Fruit fly (Drosophila melanogaster): Measurements from ENCODE around the gene CG12713.

Gene CG12713

dm6 chr3L:15856035-15856434 is 23.8 kb downstream of the CG12713 start:
- TF ChIP-seq Snoo (tag; optimal IDR thresholded peaks at IDR 0.05) (no peak), CG9948 (tag; optimal IDR thresholded peaks at IDR 0.05) (no peak), gl (tag; optimal IDR thresholded peaks at IDR 0.05) (no peak), CG15710 (tag; optimal IDR thresholded peaks at IDR 0.05) (no peak), rn (GFP tag; IDR thresholded peaks at IDR 0.05) (no peak), CG14655 (GFP tag; optimal IDR thresholded peaks at IDR 0.05) (no peak), CG34367 (tag; optimal IDR thresholded peaks at IDR 0.05) (no peak), CG10348 (GFP tag; IDR thresholded peaks at IDR 0.05) (no peak), Ets98B (GFP tag; IDR thresholded peaks at IDR 0.05) (no peak), D1 (tag; optimal IDR thresholded peaks at IDR 0.05) (no peak), Pif1B (GFP tag; optimal IDR thresholded peaks at IDR 0.05) (no peak), CG17806 (tag; optimal IDR thresholded peaks at IDR 0.05) (no peak), CG13204 (GFP tag; optimal IDR thresholded peaks at IDR 0.05) (no peak), CG12605 (GFP tag; IDR thresholded peaks at IDR 0.05) (no peak), CG4496 (GFP tag; IDR thresholded peaks at IDR 0.05) (no peak), fd96Ca (GFP tag; IDR thresholded peaks at IDR 0.05) (no peak), Pif1A (GFP tag; optimal IDR thresholded peaks at IDR 0.05) (no peak)

dm6 chr3L:15877520-15877919 is 45.3 kb downstream of the CG12713 start:
- peak; percentile 42 for TF ChIP-seq CG14655 (GFP tag; optimal IDR thresholded peaks at IDR 0.05)
- TF ChIP-seq CG8159 (tag; optimal IDR thresholded peaks at IDR 0.05), result peak; percentile 54
- no peak for TF ChIP-seq D1 (tag; optimal IDR thresholded peaks at IDR 0.05)
